Worm (Caenorhabditis elegans): ENCODE results near the gene cul-2.

DNA sequence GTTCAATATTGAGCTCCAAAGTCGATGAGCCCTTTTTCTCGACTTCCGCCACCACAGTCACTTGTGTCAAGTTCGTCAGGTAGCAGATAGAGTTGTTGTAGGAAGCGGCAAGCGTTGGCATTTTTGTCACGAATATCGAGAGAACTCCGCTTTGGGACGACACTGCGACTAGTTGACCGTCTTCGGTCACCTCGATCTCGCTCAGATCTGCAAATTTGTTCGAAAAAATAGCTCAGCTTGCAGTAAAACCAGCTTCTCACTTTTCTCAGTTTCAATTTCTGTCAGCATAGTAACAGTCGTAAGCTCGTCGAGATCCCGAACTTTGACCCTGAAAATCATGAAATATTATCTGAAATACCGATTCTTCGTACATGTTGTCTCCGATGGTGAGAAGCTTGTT lies 2.8 kb upstream of the cul-2 start:
- TF ChIP-seq ztf-23 (GFP tag; IDR thresholded peaks at IDR 0.05) (no peak), flt-1 (GFP tag; IDR thresholded peaks at IDR 0.05) (no peak), med-1 (GFP tag; optimal IDR thresholded peaks at IDR 0.05; ENCODE audit: insufficient read depth) (no peak), ztf-29 (GFP tag; IDR thresholded peaks at IDR 0.05) (no peak), tab-1 (GFP tag; IDR thresholded peaks at IDR 0.05) (no peak)
